Worm (Caenorhabditis elegans): ENCODE measurements around the gene ZK507.1.

DNA sequence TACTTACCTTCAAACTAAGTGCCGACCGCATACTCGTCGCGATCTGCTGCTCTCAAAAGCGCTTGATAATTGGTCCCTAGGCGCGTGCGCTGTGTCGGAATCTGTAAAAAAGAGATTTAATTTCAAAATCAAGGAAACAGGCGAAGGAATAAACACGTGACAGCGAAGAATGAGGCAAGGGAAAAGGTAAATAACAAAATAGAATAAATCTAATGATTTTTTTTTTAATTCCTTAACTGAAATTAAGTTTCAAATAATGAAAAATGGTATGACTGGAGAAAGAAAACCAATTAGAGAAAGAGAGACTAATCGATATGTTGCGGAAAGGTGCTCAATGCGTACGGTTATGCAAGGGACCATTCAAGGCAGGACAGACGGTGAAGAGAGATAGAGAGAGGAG is 8.1 kb upstream of the ZK507.1 start, which contains the start of gene cya-1:
- TF ChIP-seq T22C8.4 (GFP tag; IDR thresholded peaks at IDR 0.05) (no peak), ztf-29 (GFP tag; IDR thresholded peaks at IDR 0.05) (no peak), tab-1 (GFP tag; IDR thresholded peaks at IDR 0.05) (no peak), cog-1 (tag; optimal IDR thresholded peaks at IDR 0.05) (no peak)

All from whole organism, midembryonic.